Fruit fly (Drosophila melanogaster) whole organism, embryonic: ENCODE data around the gene CG11263.

Experiments
- Adf1 ChIP-seq: fragments of 200-800 bp; sonication (Bioruptor generic); IDR thresholded peaks from 2 replicates; pipeline ENCODE4 v1.3.6; 2022; ENCODE audit warnings: missing biosample characterization, missing genetic modification characterization
- CG12769 ChIP-seq: fragments of 200-800 bp; sonication (Bioruptor generic); optimal IDR thresholded peaks from 2 replicates; lab custom pipeline; 2019; ENCODE audit warnings: missing biosample characterization, mild to moderate bottlenecking, missing genetic modification characterization, moderate library complexity
- CG13624 ChIP-seq: fragments of 200-800 bp; sonication (Bioruptor generic); optimal IDR thresholded peaks from 2 replicates; lab custom pipeline; 2016; ENCODE audit warnings: missing biosample characterization, missing genetic modification characterization
- CG14710 ChIP-seq: fragments of 200-800 bp; sonication (Bioruptor generic); optimal IDR thresholded peaks from 3 replicates; lab custom pipeline; 2019; ENCODE audit warnings: missing biosample characterization, mild to moderate bottlenecking, missing genetic modification characterization, moderate library complexity
- CG15011 ChIP-seq: fragments of 200-800 bp; sonication (Bioruptor generic); optimal IDR thresholded peaks from 3 replicates; lab custom pipeline; 2018; ENCODE audit warnings: missing biosample characterization, mild to moderate bottlenecking, missing genetic modification characterization
- CG1647 ChIP-seq: fragments of 200-800 bp; sonication (Bioruptor generic); optimal IDR thresholded peaks from 3 replicates; lab custom pipeline; 2016; ENCODE audit warnings: missing biosample characterization, missing genetic modification characterization
- CG17568 ChIP-seq: fragments of 200-800 bp; sonication (Bioruptor generic); optimal IDR thresholded peaks from 2 replicates; lab custom pipeline; 2018; ENCODE audit warnings: missing biosample characterization, mild to moderate bottlenecking, missing genetic modification characterization, moderate library complexity
- CG17802 ChIP-seq: fragments of 200-800 bp; sonication (Bioruptor generic); optimal IDR thresholded peaks from 2 replicates; lab custom pipeline; 2018; ENCODE audit warnings: missing biosample characterization, mild to moderate bottlenecking, missing genetic modification characterization, moderate library complexity
- CG18011 ChIP-seq: fragments of 200-800 bp; sonication (Bioruptor generic); optimal IDR thresholded peaks from 2 replicates; lab custom pipeline; 2017; ENCODE audit warnings: missing biosample characterization, missing genetic modification characterization, mild to moderate bottlenecking, moderate library complexity, missing genotype
- CG18764 ChIP-seq: fragments of 200-800 bp; sonication (Bioruptor generic); optimal IDR thresholded peaks from 3 replicates; lab custom pipeline; 2016; ENCODE audit warnings: missing biosample characterization, missing genetic modification characterization
- CG2129 ChIP-seq: fragments of 200-800 bp; sonication (Bioruptor generic); IDR thresholded peaks from 2 replicates; pipeline ENCODE4 v1.3.6; 2022; ENCODE audit warnings: missing biosample characterization, missing genetic modification characterization; ENCODE audit not compliant: partially characterized antibody
- CG32767 ChIP-seq: fragments of 200-800 bp; sonication (Bioruptor generic); IDR thresholded peaks from 2 replicates; pipeline ENCODE4 v1.3.6; 2022; ENCODE audit warnings: missing biosample characterization, missing genetic modification characterization
- CG33213 ChIP-seq: fragments of 200-800 bp; sonication (Bioruptor generic); optimal IDR thresholded peaks from 3 replicates; lab custom pipeline; 2016; ENCODE audit warnings: missing biosample characterization, missing genetic modification characterization
- CG34376 ChIP-seq: fragments of 200-800 bp; sonication (Bioruptor generic); optimal IDR thresholded peaks from 2 replicates; lab custom pipeline; 2018; ENCODE audit warnings: missing biosample characterization, mild to moderate bottlenecking, missing genetic modification characterization
- CG3847 ChIP-seq: fragments of 200-800 bp; sonication (Bioruptor generic); IDR thresholded peaks from 2 replicates; pipeline ENCODE4 v1.3.6; 2022; ENCODE audit warnings: missing biosample characterization, missing genetic modification characterization
- CG4820 ChIP-seq: fragments of 200-800 bp; sonication (Bioruptor generic); optimal IDR thresholded peaks from 3 replicates; lab custom pipeline; 2016; ENCODE audit warnings: missing biosample characterization, missing genetic modification characterization
- CG6683 ChIP-seq: fragments of 200-800 bp; sonication (Bioruptor generic); optimal IDR thresholded peaks from 2 replicates; lab custom pipeline; 2017; ENCODE audit warnings: missing biosample characterization, mild to moderate bottlenecking, missing genetic modification characterization, missing genetic modification reagents
- CG6791 ChIP-seq: fragments of 200-800 bp; sonication (Bioruptor generic); IDR thresholded peaks from 3 replicates; pipeline ENCODE4 v1.3.6; 2022; ENCODE audit warnings: missing biosample characterization, missing genetic modification characterization; ENCODE audit not compliant: partially characterized antibody
- CG7372 ChIP-seq: fragments of 200-800 bp; sonication (Bioruptor generic); IDR thresholded peaks from 2 replicates; pipeline ENCODE4 v1.3.6; 2022; ENCODE audit warnings: missing biosample characterization, missing genetic modification characterization
- CG7839 ChIP-seq: fragments of 200-800 bp; sonication (Bioruptor generic); optimal IDR thresholded peaks from 3 replicates; lab custom pipeline; 2018; ENCODE audit warnings: missing biosample characterization, mild to moderate bottlenecking, missing genetic modification characterization, moderate library complexity
- CG7928 ChIP-seq: fragments of 200-800 bp; sonication (Bioruptor generic); optimal IDR thresholded peaks from 2 replicates; lab custom pipeline; 2017; ENCODE audit warnings: missing biosample characterization, mild to moderate bottlenecking, missing genetic modification characterization
- CG8478 ChIP-seq: fragments of >200 bp; optimal IDR thresholded peaks from 2 replicates; lab custom pipeline; 2018
- Dref ChIP-seq: fragments of 200-800 bp; sonication (Bioruptor generic); IDR thresholded peaks from 2 replicates; pipeline ENCODE4 v1.3.6; 2022; ENCODE audit warnings: missing biosample characterization, missing genetic modification characterization
- E2f2 ChIP-seq: fragments of 200-800 bp; sonication (Bioruptor generic); IDR thresholded peaks from 2 replicates; pipeline ENCODE4 v1.3.6; 2022; ENCODE audit warnings: missing biosample characterization, missing genetic modification characterization
- H15 ChIP-seq: fragments of 200-800 bp; sonication (Bioruptor generic); IDR thresholded peaks from 3 replicates; pipeline ENCODE4 v1.3.6; 2022; ENCODE audit warnings: missing biosample characterization, missing genetic modification characterization
- Hr39 ChIP-seq: fragments of >200 bp; optimal IDR thresholded peaks from 2 replicates; lab custom pipeline; 2017
- Lpt ChIP-seq: fragments of >200 bp; optimal IDR thresholded peaks from 2 replicates; lab custom pipeline; 2018; ENCODE audit warnings: missing biosample characterization, missing genetic modification characterization
- Trl ChIP-seq, 3 experiments: fragments of >200 bp in 2 of 3; fragments of 200-800 bp in 1 of 3; sonication (Bioruptor generic) in 1 of 3; optimal IDR thresholded peaks; 2 replicates in 1 of 3; 3 replicates in 2 of 3; lab custom pipeline; 2016 to 2017; ENCODE audit warnings: missing biosample characterization in 1 of 3, missing genetic modification characterization in 1 of 3
- ash1 ChIP-seq: fragments of 200-800 bp; sonication (Bioruptor generic); optimal IDR thresholded peaks from 2 replicates; lab custom pipeline; 2018; ENCODE audit warnings: missing biosample characterization, mild to moderate bottlenecking, missing genetic modification characterization
- bab2 ChIP-seq: fragments of 200-800 bp; sonication (Bioruptor generic); optimal IDR thresholded peaks from 2 replicates; lab custom pipeline; 2016; ENCODE audit warnings: missing biosample characterization, missing genetic modification characterization
- cas ChIP-seq: fragments of 200-800 bp; sonication (Bioruptor generic); IDR thresholded peaks from 2 replicates; pipeline ENCODE4 v1.3.6; 2022; ENCODE audit warnings: missing biosample characterization, missing genetic modification characterization
- danr ChIP-seq: fragments of 200-800 bp; sonication (Bioruptor generic); IDR thresholded peaks from 2 replicates; pipeline ENCODE4 v1.3.6; 2022; ENCODE audit warnings: missing biosample characterization, missing genetic modification characterization
- emc ChIP-seq: fragments of 200-800 bp; sonication (Bioruptor generic); optimal IDR thresholded peaks from 2 replicates; lab custom pipeline; 2016; ENCODE audit warnings: missing biosample characterization, missing genetic modification characterization
- ewg ChIP-seq: fragments of 200-800 bp; sonication (Bioruptor generic); optimal IDR thresholded peaks from 3 replicates; lab custom pipeline; 2017; ENCODE audit warnings: mild to moderate bottlenecking, missing biosample characterization, missing genetic modification reagents, missing genetic modification characterization
- ftz-f1 ChIP-seq: fragments of 200-800 bp; sonication (Bioruptor generic); optimal IDR thresholded peaks from 2 replicates; lab custom pipeline; 2016; ENCODE audit warnings: missing biosample characterization, missing genetic modification characterization
- gcm2 ChIP-seq: fragments of 200-800 bp; sonication (Bioruptor generic); optimal IDR thresholded peaks from 2 replicates; lab custom pipeline; 2016; ENCODE audit warnings: missing biosample characterization, missing genetic modification characterization
- gem ChIP-seq: fragments of 200-800 bp; sonication (Bioruptor generic); optimal IDR thresholded peaks from 2 replicates; lab custom pipeline; 2019; ENCODE audit warnings: missing biosample characterization, mild to moderate bottlenecking, missing genetic modification characterization, moderate library complexity
- gt ChIP-seq: fragments of 200-800 bp; sonication (Bioruptor generic); IDR thresholded peaks from 2 replicates; pipeline ENCODE4 v1.3.6; 2022; ENCODE audit warnings: missing biosample characterization, missing genetic modification characterization
- ind ChIP-seq: fragments of 200-800 bp; sonication (Bioruptor generic); optimal IDR thresholded peaks from 3 replicates; lab custom pipeline; 2016; ENCODE audit warnings: missing biosample characterization, missing genetic modification characterization
- inv ChIP-seq: fragments of 200-800 bp; sonication (Bioruptor generic); IDR thresholded peaks from 2 replicates; pipeline ENCODE4 v1.3.6; 2022; ENCODE audit warnings: missing biosample characterization, missing genetic modification characterization; ENCODE audit not compliant: partially characterized antibody
- nerfin-1 ChIP-seq: fragments of 200-800 bp; sonication (Bioruptor generic); optimal IDR thresholded peaks from 3 replicates; lab custom pipeline; 2019; ENCODE audit warnings: missing biosample characterization, mild to moderate bottlenecking, missing genetic modification characterization, moderate library complexity
- pfk ChIP-seq: fragments of 200-800 bp; sonication (Bioruptor generic); optimal IDR thresholded peaks from 2 replicates; lab custom pipeline; 2018; ENCODE audit warnings: missing biosample characterization, mild to moderate bottlenecking, missing genetic modification characterization, moderate library complexity
- pnt ChIP-seq: fragments of 200-800 bp; sonication (Bioruptor generic); optimal IDR thresholded peaks from 3 replicates; lab custom pipeline; 2016; ENCODE audit warnings: missing biosample characterization, missing genetic modification characterization
- pros ChIP-seq: fragments of 200-800 bp; sonication (Bioruptor generic); optimal IDR thresholded peaks from 3 replicates; lab custom pipeline; 2019; ENCODE audit warnings: missing biosample characterization, mild to moderate bottlenecking, missing genetic modification characterization, moderate library complexity
- sc ChIP-seq, 3 experiments: fragments of >200 bp in 2 of 3; fragments of 200-800 bp in 1 of 3; sonication (Bioruptor generic) in 1 of 3; optimal IDR thresholded peaks; 2 replicates in 2 of 3; 3 replicates in 1 of 3; lab custom pipeline; 2017; ENCODE audit warnings: mild to moderate bottlenecking in 1 of 3, missing biosample characterization in 1 of 3, missing genetic modification characterization in 1 of 3, missing genetic modification reagents in 1 of 3
- slbo ChIP-seq: fragments of 200-800 bp; sonication (Bioruptor generic); IDR thresholded peaks from 2 replicates; pipeline ENCODE4 v1.3.6; 2022; ENCODE audit warnings: missing biosample characterization, missing genetic modification characterization
- ssp ChIP-seq: fragments of 200-800 bp; sonication (Bioruptor generic); IDR thresholded peaks from 2 replicates; pipeline ENCODE4 v1.3.6; 2022; ENCODE audit warnings: missing biosample characterization, missing genetic modification characterization
- unc-4 ChIP-seq: fragments of 200-800 bp; sonication (Bioruptor generic); IDR thresholded peaks from 2 replicates; pipeline ENCODE4 v1.3.6; 2022; ENCODE audit warnings: missing biosample characterization, missing genetic modification characterization; ENCODE audit not compliant: partially characterized antibody

The CG11263 gene

DNA sequence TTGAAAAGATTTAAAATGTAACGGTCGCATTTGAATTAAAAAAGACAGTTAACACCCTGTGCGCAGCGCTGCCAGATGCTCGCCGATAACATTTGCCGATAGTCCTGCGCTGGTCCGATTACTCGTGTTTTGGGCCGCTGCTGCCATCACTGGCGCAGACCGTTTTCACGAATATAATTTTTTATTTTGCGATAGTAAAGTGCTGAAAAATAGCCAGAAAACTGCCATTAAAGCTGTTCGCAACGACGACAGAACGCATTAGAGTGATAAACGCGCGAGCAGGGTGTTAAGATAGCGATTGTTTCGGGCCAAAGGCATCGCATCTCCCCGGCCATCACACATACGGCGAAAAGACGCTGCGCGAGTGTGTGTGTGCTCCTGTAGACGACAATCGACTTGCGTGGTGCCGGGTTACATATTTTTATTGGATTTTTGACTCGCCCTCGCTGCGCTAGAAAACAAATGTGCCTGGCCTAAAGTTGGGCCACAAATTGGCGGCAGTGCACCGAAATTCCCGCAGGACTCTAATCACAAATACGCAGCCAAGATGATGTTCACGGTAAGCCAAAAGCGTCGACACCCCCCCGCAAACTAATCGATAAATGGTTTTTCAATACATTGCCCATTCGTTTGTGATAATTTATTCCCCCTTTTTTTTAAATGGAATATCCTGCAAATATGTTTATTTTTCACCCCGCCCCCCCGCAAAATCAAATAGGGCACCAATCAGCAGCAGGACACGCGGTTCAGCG lies 30.3 kb downstream of the CG11263 start, which contains the start of gene Srrm1 (continued):
- peak; percentile 92 for TF ChIP-seq inv (GFP tag; lab: Robert Waterston, UW)
- TF ChIP-seq CG6791 (GFP tag; lab: Robert Waterston, UW) = peak; percentile 88
- peak; percentile 3 for TF ChIP-seq CG7928
- TF ChIP-seq Trl (optimal IDR thresholded peaks at IDR 0.05; lab: Kevin White, UChicago) = no peak
- peak; percentile 52 for TF ChIP-seq Trl (GFP tag; optimal IDR thresholded peaks at IDR 0.05; lab: Kevin White, UChicago)
- TF ChIP-seq CG18764 (GFP tag; lab: Kevin White, UChicago) = peak; percentile 24
- TF ChIP-seq CG32767 (GFP tag; lab: Robert Waterston, UW) = 0 out of 2 replicates have a peak, but pooled peaks have one; percentile 9
- TF ChIP-seq CG7372 (GFP tag; lab: Robert Waterston, UW) = 0 out of 2 replicates have a peak, but pooled peaks have one; percentile 21
- TF ChIP-seq CG12769 = peak; percentile 27
- peak; percentile 28 for TF ChIP-seq bab2 (GFP tag; lab: Kevin White, UChicago)
- TF ChIP-seq CG3847 (GFP tag; lab: Robert Waterston, UW) = peak; percentile 81
- TF ChIP-seq pnt (GFP tag; lab: Kevin White, UChicago) = peak; percentile 47
- TF ChIP-seq CG34376 = no peak
- TF ChIP-seq CG1647 (GFP tag; lab: Kevin White, UChicago) = no peak
- peak; percentile 65 for TF ChIP-seq CG14710 (tag; lab: Kevin White, UChicago)
- TF ChIP-seq ftz-f1 (GFP tag; lab: Kevin White, UChicago) = peak; percentile 39
- peak; percentile 25 for TF ChIP-seq pfk (GFP tag; lab: Kevin White, UChicago)

DNA sequence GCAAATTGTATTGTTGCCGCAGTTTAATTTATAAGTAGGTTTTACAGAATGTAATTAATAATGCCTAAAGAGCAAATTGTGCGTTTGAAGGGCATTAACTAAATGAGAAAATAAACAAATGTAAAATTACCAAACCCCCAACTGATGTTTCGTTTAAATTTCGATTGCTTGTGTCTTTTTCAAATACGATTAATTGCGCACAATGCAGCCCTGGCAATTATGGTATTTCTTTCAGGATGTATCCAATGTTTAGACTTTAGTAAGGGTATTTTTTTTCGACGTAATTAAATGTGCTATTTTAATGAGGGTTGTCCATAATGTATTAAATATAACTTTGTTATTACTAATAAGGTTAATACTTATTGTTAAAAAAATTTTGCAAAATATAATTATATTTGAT lies 34.2 kb downstream of the CG11263 start:
- TF ChIP-seq CG33213 (no peak), nerfin-1 (peak; percentile 27), ewg (GFP tag; lab: Kevin White, UChicago) (no peak), CG8478 (lab: Kevin White, UChicago) (no peak), sc (optimal IDR thresholded peaks at IDR 0.05; lab: Kevin White, UChicago) (no peak), sc (GFP tag; optimal IDR thresholded peaks at IDR 0.05; lab: Kevin White, UChicago) (no peak), Adf1 (GFP tag; lab: Robert Waterston, UW) (no peak), Dref (GFP tag; lab: Robert Waterston, UW) (peak; percentile 76), inv (GFP tag; lab: Robert Waterston, UW) (no peak), CG7839 (tag; lab: Kevin White, UChicago) (no peak), unc-4 (GFP tag; lab: Robert Waterston, UW) (no peak), gt (no peak), gem (tag; lab: Kevin White, UChicago) (peak; percentile 12), H15 (GFP tag; lab: Robert Waterston, UW) (no peak), CG15011 (no peak), danr (GFP tag; lab: Robert Waterston, UW) (no peak), CG2129 (GFP tag; lab: Robert Waterston, UW) (no peak), CG13624 (GFP tag; lab: Kevin White, UChicago) (no peak), Lpt (GFP tag; lab: Kevin White, UChicago) (no peak), slbo (GFP tag; lab: Robert Waterston, UW) (no peak), CG4820 (GFP tag; lab: Kevin White, UChicago) (no peak), emc (no peak), CG18011 (GFP tag; lab: Kevin White, UChicago) (no peak), CG6683 (GFP tag; lab: Kevin White, UChicago) (no peak), pfk (GFP tag; lab: Kevin White, UChicago) (no peak), E2f2 (GFP tag; lab: Robert Waterston, UW) (peak; percentile 93), ash1 (no peak), cas (GFP tag; lab: Robert Waterston, UW) (no peak), ind (no peak), CG7928 (peak; percentile 86), CG17802 (tag; lab: Kevin White, UChicago) (peak; percentile 36), Hr39 (no peak), CG17568 (no peak), ssp (GFP tag; lab: Robert Waterston, UW) (0 out of 2 replicates have a peak, but pooled peaks have one; percentile 5), gcm2 (GFP tag; lab: Kevin White, UChicago) (no peak), pros (no peak)
